Worm (Caenorhabditis elegans) whole organism, young adult: Measurements from ENCODE around the gene Y82E9BR.6.
A peak's percentile ranks its signal among the peaks of the same experiment; 100 is the strongest.

Source experiments
- B0261.1 ChIP-seq: sonication (generic microtip); optimal IDR thresholded peaks from 2 replicates; lab custom pipeline; 2016; ENCODE audit warnings: mild to moderate bottlenecking, missing genetic modification characterization, moderate library complexity, missing compliant biosample characterization
- D2030.7 ChIP-seq: fragments of 200-800 bp; sonication (Bioruptor generic); IDR thresholded peaks from 2 replicates; pipeline ENCODE4 v1.3.6; 2022; ENCODE audit warnings: missing genetic modification reagents, missing genetic modification characterization, missing compliant biosample characterization
- F22D6.2 ChIP-seq: sonication (generic microtip); optimal IDR thresholded peaks from 2 replicates; lab custom pipeline; 2016; ENCODE audit warnings: mild to moderate bottlenecking, missing genetic modification characterization, missing compliant biosample characterization
- F39B2.1 ChIP-seq: fragments of 200-800 bp; sonication (Bioruptor generic); IDR thresholded peaks from 2 replicates; pipeline ENCODE4 v1.3.6; 2022; ENCODE audit warnings: missing genetic modification reagents, missing genetic modification characterization, missing compliant biosample characterization
- F55B11.4 ChIP-seq: sonication (generic microtip); optimal IDR thresholded peaks from 2 replicates; lab custom pipeline; 2016; ENCODE audit warnings: missing compliant biosample characterization, missing genetic modification characterization, borderline replicate concordance; ENCODE audit not compliant: insufficient read depth
- F57C9.4 ChIP-seq: sonication (generic microtip); optimal IDR thresholded peaks from 2 replicates; lab custom pipeline; 2017; ENCODE audit warnings: mild to moderate bottlenecking, missing genetic modification characterization, missing compliant biosample characterization
- K11D2.4 ChIP-seq: fragments of 200-800 bp; sonication (Bioruptor generic); IDR thresholded peaks from 2 replicates; pipeline ENCODE4 v1.3.6; 2022; ENCODE audit warnings: missing genetic modification reagents, missing genetic modification characterization, missing compliant biosample characterization
- K12H6.12 ChIP-seq: fragments of 200-800 bp; sonication (Bioruptor generic); optimal IDR thresholded peaks from 2 replicates; lab custom pipeline; 2018; ENCODE audit warnings: mild to moderate bottlenecking, missing genetic modification characterization, missing compliant biosample characterization
- Y53G8AR.9 ChIP-seq: fragments of 200-800 bp; sonication (Bioruptor generic); conservative IDR thresholded peaks from 2 replicates; pipeline ENCODE4 v1.3.6; 2022; ENCODE audit warnings: missing genetic modification reagents, missing genetic modification characterization, missing compliant biosample characterization
- Y79H2A.3 ChIP-seq: fragments of 200-800 bp; sonication (Bioruptor generic); conservative IDR thresholded peaks from 2 replicates; pipeline ENCODE4 v1.3.6; 2022; ENCODE audit warnings: missing genetic modification reagents, missing genetic modification characterization, missing compliant biosample characterization
- aptf-2 ChIP-seq: fragments of 200-800 bp; sonication (Bioruptor generic); conservative IDR thresholded peaks from 2 replicates; pipeline ENCODE4 v1.3.6; 2022; ENCODE audit warnings: missing genetic modification reagents, missing genetic modification characterization, missing compliant biosample characterization
- ccch-3 ChIP-seq: fragments of 200-800 bp; sonication (Bioruptor generic); optimal IDR thresholded peaks from 2 replicates; lab custom pipeline; 2018; ENCODE audit warnings: mild to moderate bottlenecking, missing genetic modification characterization, missing compliant biosample characterization
- cebp-1 ChIP-seq, 2 experiments: fragments of 200-800 bp in 1 of 2; sonication (Bioruptor generic) in 1 of 2; sonication (generic microtip) in 1 of 2; IDR thresholded peaks in 1 of 2; optimal IDR thresholded peaks in 1 of 2; 2 replicates each; pipeline versions ENCODE4 v1.3.6 to Lab custom; 2017 to 2022; ENCODE audit warnings: missing compliant biosample characterization in 2 of 2, missing genetic modification characterization in 2 of 2, mild to moderate bottlenecking in 1 of 2, missing genetic modification reagents in 1 of 2, moderate library complexity in 1 of 2
- ceh-40 ChIP-seq: fragments of 200-800 bp; sonication (Bioruptor generic); IDR thresholded peaks from 2 replicates; pipeline ENCODE4 v1.3.6; 2022; ENCODE audit warnings: missing genetic modification characterization, missing compliant biosample characterization
- ceh-58 ChIP-seq: fragments of 200-800 bp; sonication (Bioruptor generic); IDR thresholded peaks from 2 replicates; pipeline ENCODE4 v1.3.6; 2022; ENCODE audit warnings: missing genetic modification characterization, missing compliant biosample characterization
- chd-7 ChIP-seq: sonication (generic microtip); optimal IDR thresholded peaks from 2 replicates; lab custom pipeline; 2016; ENCODE audit warnings: mild to moderate bottlenecking, missing genetic modification characterization, moderate library complexity, missing compliant biosample characterization
- die-1 ChIP-seq: sonication (generic microtip); optimal IDR thresholded peaks from 2 replicates; lab custom pipeline; 2016; ENCODE audit warnings: missing genotype, mild to moderate bottlenecking, missing genetic modification characterization, missing compliant biosample characterization
- dpff-1 ChIP-seq: sonication (generic microtip); optimal IDR thresholded peaks from 2 replicates; lab custom pipeline; 2017; ENCODE audit warnings: mild to moderate bottlenecking, missing genetic modification characterization, missing compliant biosample characterization
- efl-1 ChIP-seq: fragments of 150-350 bp; optimal IDR thresholded peaks from 2 replicates; lab custom pipeline; 2014; ENCODE audit warnings: missing biosample characterization, missing genetic modification reagents, missing genetic modification characterization
- egl-44 ChIP-seq: fragments of 200-800 bp; sonication (Bioruptor generic); IDR thresholded peaks from 2 replicates; pipeline ENCODE4 v1.3.6; 2022; ENCODE audit warnings: missing genetic modification reagents, missing genetic modification characterization, missing compliant biosample characterization
- egrh-3 ChIP-seq: fragments of 200-800 bp; sonication (Bioruptor generic); IDR thresholded peaks from 2 replicates; pipeline ENCODE4 v1.3.6; 2022; ENCODE audit warnings: missing genetic modification reagents, missing genetic modification characterization, missing compliant biosample characterization
- gei-17 ChIP-seq: fragments of 200-800 bp; sonication (Bioruptor generic); optimal IDR thresholded peaks from 2 replicates; lab custom pipeline; 2018; ENCODE audit warnings: mild to moderate bottlenecking, missing genetic modification characterization, missing compliant biosample characterization
- him-1 ChIP-seq: sonication (generic microtip); optimal IDR thresholded peaks from 2 replicates; lab custom pipeline; 2016; ENCODE audit warnings: missing genotype, missing genetic modification reagents, missing genetic modification characterization, missing compliant biosample characterization
- hmg-20 ChIP-seq: fragments of 200-800 bp; sonication (Bioruptor generic); IDR thresholded peaks from 2 replicates; pipeline ENCODE4 v1.3.6; 2022; ENCODE audit warnings: missing genetic modification reagents, missing genetic modification characterization, missing compliant biosample characterization
- hsf-1 ChIP-seq: fragments of 200-800 bp; sonication (Bioruptor generic); IDR thresholded peaks from 2 replicates; pipeline ENCODE4 v1.3.6; 2022; ENCODE audit warnings: missing genetic modification reagents, missing genetic modification characterization, missing compliant biosample characterization
- let-526 ChIP-seq: fragments of 200-800 bp; sonication (Bioruptor generic); IDR thresholded peaks from 2 replicates; pipeline ENCODE4 v1.3.6; 2022; ENCODE audit warnings: missing genetic modification reagents, missing genetic modification characterization, missing compliant biosample characterization
- lin-26 ChIP-seq: fragments of 200-800 bp; sonication (Bioruptor generic); IDR thresholded peaks from 2 replicates; pipeline ENCODE4 v1.3.6; 2022; ENCODE audit warnings: missing genetic modification reagents, missing genetic modification characterization, missing compliant biosample characterization
- lin-54 ChIP-seq: fragments of 200-800 bp; sonication (Bioruptor generic); optimal IDR thresholded peaks from 2 replicates; lab custom pipeline; 2018; ENCODE audit warnings: mild to moderate bottlenecking, missing genetic modification characterization, missing compliant biosample characterization
- lir-1 ChIP-seq: fragments of 200-800 bp; sonication (Bioruptor generic); conservative IDR thresholded peaks from 2 replicates; pipeline ENCODE4 v1.3.6; 2022; ENCODE audit warnings: missing genetic modification reagents, missing genetic modification characterization, missing compliant biosample characterization
- lsl-1 ChIP-seq: fragments of 200-800 bp; sonication (Bioruptor generic); optimal IDR thresholded peaks from 2 replicates; lab custom pipeline; 2018; ENCODE audit warnings: mild to moderate bottlenecking, missing genetic modification characterization, moderate library complexity, missing compliant biosample characterization
- lsy-27 ChIP-seq: sonication (generic microtip); optimal IDR thresholded peaks from 2 replicates; lab custom pipeline; 2017; ENCODE audit warnings: missing genetic modification characterization, mild to moderate bottlenecking, missing compliant biosample characterization, antibody characterized with exemption, missing genotype, borderline replicate concordance; ENCODE audit not compliant: insufficient read depth
- mcd-1 ChIP-seq: fragments of 200-800 bp; sonication (Bioruptor generic); IDR thresholded peaks from 2 replicates; pipeline ENCODE4 v1.3.6; 2022; ENCODE audit warnings: missing genetic modification reagents, missing genetic modification characterization, missing compliant biosample characterization
- nhr-27 ChIP-seq: fragments of 200-800 bp; sonication (Bioruptor generic); optimal IDR thresholded peaks from 2 replicates; lab custom pipeline; 2018; ENCODE audit warnings: mild to moderate bottlenecking, missing genetic modification characterization, moderate library complexity, missing compliant biosample characterization
- nhr-80 ChIP-seq: sonication (generic microtip); optimal IDR thresholded peaks from 2 replicates; lab custom pipeline; 2016; ENCODE audit warnings: missing genetic modification characterization, missing compliant biosample characterization
- rec-8 ChIP-seq, 2 experiments: sonication (generic microtip); optimal IDR thresholded peaks; 2 replicates each; lab custom pipeline; 2016; ENCODE audit warnings: mild to moderate bottlenecking in 2 of 2, missing genetic modification characterization in 2 of 2, missing genetic modification reagents in 2 of 2, missing genotype in 2 of 2, missing biosample characterization in 1 of 2, missing compliant biosample characterization in 1 of 2, moderate library complexity in 1 of 2
- rpc-1 ChIP-seq, 2 experiments: fragments of 150-350 bp in 1 of 2; sonication (generic microtip) in 1 of 2; optimal IDR thresholded peaks; 2 replicates each; lab custom pipeline; 2014 to 2018; ENCODE audit warnings: missing biosample characterization in 1 of 2, missing genetic modification characterization in 1 of 2, missing genetic modification reagents in 1 of 2, missing genotype in 1 of 2
- snpc-1.1 ChIP-seq: sonication (generic microtip); optimal IDR thresholded peaks from 2 replicates; lab custom pipeline; 2017; ENCODE audit warnings: missing genetic modification characterization, mild to moderate bottlenecking, missing compliant biosample characterization, antibody characterized with exemption, moderate library complexity, missing genotype, missing genetic modification reagents; ENCODE audit not compliant: insufficient read depth
- snpc-4 ChIP-seq, 5 experiments: fragments of 150-350 bp in 1 of 5; sonication (generic microtip) in 4 of 5; optimal IDR thresholded peaks; 2 replicates each; lab custom pipeline; 2014 to 2018; ENCODE audit warnings: missing genetic modification characterization in 5 of 5, missing biosample characterization in 3 of 5, antibody characterized with exemption in 2 of 5, mild to moderate bottlenecking in 2 of 5, missing compliant biosample characterization in 2 of 5, missing genotype in 2 of 5, moderate library complexity in 2 of 5, missing genetic modification reagents in 1 of 5
- tbp1 ChIP-seq: fragments of 200-800 bp; sonication (Bioruptor generic); optimal IDR thresholded peaks from 2 replicates; lab custom pipeline; 2018; ENCODE audit warnings: mild to moderate bottlenecking, missing genetic modification characterization, missing compliant biosample characterization
- unc-130 ChIP-seq: sonication (generic microtip); optimal IDR thresholded peaks from 2 replicates; lab custom pipeline; 2016; ENCODE audit warnings: missing genetic modification reagents, missing genetic modification characterization, missing compliant biosample characterization
- unc-62 ChIP-seq: fragments of 150-350 bp; optimal IDR thresholded peaks from 2 replicates; lab custom pipeline; 2014; ENCODE audit warnings: missing biosample characterization, missing genetic modification reagents, missing genetic modification characterization
- zim-3 ChIP-seq: sonication (generic microtip); optimal IDR thresholded peaks from 2 replicates; lab custom pipeline; 2017; ENCODE audit warnings: mild to moderate bottlenecking, missing genetic modification characterization, moderate library complexity, missing compliant biosample characterization
- ztf-18 ChIP-seq: sonication (generic microtip); optimal IDR thresholded peaks from 2 replicates; lab custom pipeline; 2016; ENCODE audit warnings: missing genotype, mild to moderate bottlenecking, missing genetic modification characterization, missing compliant biosample characterization
- ztf-3 ChIP-seq: fragments of 200-800 bp; sonication (Bioruptor generic); optimal IDR thresholded peaks from 2 replicates; lab custom pipeline; 2018; ENCODE audit warnings: mild to moderate bottlenecking, missing genetic modification characterization, missing compliant biosample characterization
- ztf-6 ChIP-seq: fragments of 200-800 bp; sonication (Bioruptor generic); IDR thresholded peaks from 2 replicates; pipeline ENCODE4 v1.3.6; 2022; ENCODE audit warnings: missing genetic modification reagents, missing genetic modification characterization, missing compliant biosample characterization

The Y82E9BR.6 gene

DNA sequence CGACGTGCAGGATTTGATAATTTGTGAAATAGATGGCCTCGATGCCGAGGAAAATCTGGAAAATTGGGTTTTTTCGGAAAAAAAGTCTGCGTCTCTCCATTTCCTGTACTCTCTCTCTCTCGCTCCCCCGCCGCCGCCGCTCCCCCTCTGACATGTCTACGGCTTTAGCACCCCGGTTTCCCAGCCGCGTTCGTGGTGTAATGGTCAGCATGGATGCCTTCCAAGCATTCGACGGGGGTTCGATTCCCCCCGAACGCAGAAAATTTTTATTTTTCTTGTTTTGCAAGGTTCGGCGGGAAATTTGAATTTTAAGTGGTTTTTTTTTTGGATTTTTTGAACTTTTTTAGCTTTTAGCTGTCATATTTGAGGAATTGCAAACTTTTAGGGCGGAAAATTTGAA, 43.3 kb downstream of the Y82E9BR.6 start (continued):
- TF ChIP-seq nhr-27 (tag; lab: Kevin White, UChicago) (peak; percentile 31), tbp1 (GFP tag; lab: Kevin White, UChicago) (peak; percentile 99), let-526 (peak; percentile 35; the same call in 1 of the 2 replicates), zim-3 (tag; lab: Kevin White, UChicago) (no peak), lir-1 (GFP tag; lab: Robert Waterston, UW) (peak; percentile 69), lin-26 (peak; percentile 87), hsf-1 (GFP tag; lab: Robert Waterston, UW) (no peak), ccch-3 (GFP tag; lab: Kevin White, UChicago) (no peak), rpc-1 (optimal IDR thresholded peaks at IDR 0.05; lab: Kevin White, UChicago) (peak; percentile 72), rpc-1 (tag; optimal IDR thresholded peaks at IDR 0.05; lab: Kevin White, UChicago) (peak; percentile 84), dpff-1 (no peak), ceh-58 (GFP tag; lab: Robert Waterston, UW) (no peak), ztf-6 (GFP tag; lab: Robert Waterston, UW) (0 out of 2 replicates have a peak, but pooled peaks have one; percentile 46), nhr-80 (tag; lab: Kevin White, UChicago) (peak; percentile 18), ztf-18 (tag; lab: Kevin White, UChicago) (peak; percentile 62), cebp-1 (GFP tag; IDR thresholded peaks at IDR 0.05; lab: Robert Waterston, UW) (peak; percentile 39; the same call in 1 of the 2 replicates), cebp-1 (tag; optimal IDR thresholded peaks at IDR 0.05; lab: Kevin White, UChicago) (peak; percentile 74), F22D6.2 (tag; lab: Kevin White, UChicago) (no peak), chd-7 (tag; lab: Kevin White, UChicago) (peak; percentile 71), K12H6.12 (tag; lab: Kevin White, UChicago) (peak; percentile 58), egrh-3 (GFP tag; lab: Robert Waterston, UW) (peak; percentile 76), B0261.1 (tag; lab: Kevin White, UChicago) (peak; percentile 96), die-1 (tag; lab: Kevin White, UChicago) (peak; percentile 74), K11D2.4 (peak; percentile 67), him-1 (peak; percentile 48), snpc-1.1 (peak; percentile 28), rec-8 (tag; optimal IDR thresholded peaks at IDR 0.05; lab: Kevin White, UChicago) (peak in 1 of 2 experiments; percentile 35), Y53G8AR.9 (GFP tag; lab: Robert Waterston, UW) (peak; percentile 72), hmg-20 (peak; percentile 73; the same call in 1 of the 2 replicates), F55B11.4 (no peak), gei-17 (GFP tag; lab: Kevin White, UChicago) (peak; percentile 15)

DNA sequence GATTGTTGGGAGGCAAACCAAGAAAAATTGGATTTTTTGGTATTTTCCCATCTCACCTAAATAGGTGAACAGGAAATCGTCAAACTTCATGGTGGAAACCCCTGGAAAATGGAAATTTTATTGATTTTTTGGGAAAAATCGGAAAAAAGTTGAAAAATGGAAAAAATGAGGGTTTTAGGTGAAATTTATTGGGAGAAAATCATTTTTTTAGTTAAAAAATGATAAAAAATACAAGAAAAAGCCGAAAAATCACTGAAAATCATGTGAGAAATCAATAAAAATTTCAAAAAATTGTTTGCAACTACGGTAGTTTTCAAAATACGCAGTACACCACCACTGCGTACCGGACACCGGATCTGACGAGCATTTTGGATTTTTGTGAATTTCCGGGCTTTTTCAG, 46.1 kb downstream of the Y82E9BR.6 start, which contains the start of gene lelo-2:
lelo-2 (minus strand) TSS at position 101 of the 400 bp plus-strand sequence.
- TF ChIP-seq Y79H2A.3 (GFP tag; lab: Robert Waterston, UW) (no peak), lsl-1 (peak; percentile 64), snpc-4 (GFP tag; optimal IDR thresholded peaks at IDR 0.05; lab: Kevin White, UChicago) (no peak), snpc-4 (tag; optimal IDR thresholded peaks at IDR 0.05; lab: Kevin White, UChicago) (no peak)

DNA sequence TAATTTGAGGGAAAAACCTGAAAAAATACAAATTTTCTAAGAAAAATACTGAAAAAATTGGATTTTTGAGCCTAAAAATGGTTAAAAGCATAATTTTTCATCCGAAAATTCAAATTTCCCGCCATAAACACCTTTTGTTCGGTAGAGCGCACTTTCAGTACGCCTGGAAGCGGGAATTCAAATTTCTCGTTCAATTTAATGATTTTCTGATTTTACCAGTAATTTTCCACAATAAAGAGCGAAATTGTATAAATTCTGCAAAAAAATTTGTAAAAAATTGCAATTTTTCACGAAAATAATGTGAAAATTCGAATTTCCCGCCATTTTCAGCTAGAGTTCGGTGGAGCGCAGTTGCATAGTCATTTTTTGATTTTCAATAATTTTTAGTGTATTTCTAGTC, 47.4 kb downstream of the Y82E9BR.6 start:
- TF ChIP-seq F57C9.4 (tag; lab: Kevin White, UChicago), result no peak
- no peak for TF ChIP-seq ztf-3 (GFP tag; lab: Kevin White, UChicago)
- no peak for TF ChIP-seq unc-130 (GFP tag; lab: Kevin White, UChicago)
- peak; percentile 72 for TF ChIP-seq lin-54 (GFP tag; lab: Kevin White, UChicago)
- TF ChIP-seq ceh-40 (GFP tag; lab: Robert Waterston, UW), result no peak
- peak; percentile 61 for TF ChIP-seq mcd-1 (GFP tag; lab: Robert Waterston, UW)
- no peak for TF ChIP-seq lsy-27 (tag; lab: Kevin White, UChicago)
- no peak for TF ChIP-seq aptf-2
- 0 out of 2 replicates have a peak, but pooled peaks have one; percentile 19 for TF ChIP-seq D2030.7 (GFP tag; lab: Robert Waterston, UW)
- no peak for TF ChIP-seq unc-62 (GFP tag; lab: Kevin White, UChicago)
- TF ChIP-seq egl-44, result no peak
- no peak for TF ChIP-seq F39B2.1 (GFP tag; lab: Robert Waterston, UW)
- peak; percentile 14 for TF ChIP-seq efl-1
